Worm (Caenorhabditis elegans) whole organism, L1 larva: ENCODE results near the gene hsp-12.6.

Experiments used
- C04F5.9 ChIP-seq: sonication (generic microtip); optimal IDR thresholded peaks from 2 replicates; lab custom pipeline; 2016; ENCODE audit warnings: missing genetic modification characterization, missing compliant biosample characterization
- aha-1 ChIP-seq: fragments of 150-350 bp; optimal IDR thresholded peaks from 2 replicates; lab custom pipeline; 2014; ENCODE audit warnings: missing biosample characterization, missing genetic modification characterization
- egl-27 ChIP-seq, 2 experiments: fragments of 150-350 bp in 1 of 2; sonication (generic microtip); optimal IDR thresholded peaks; 3 replicates each; lab custom pipeline; 2017 to 2018; ENCODE audit warnings: missing biosample characterization in 2 of 2, missing genetic modification characterization in 2 of 2, missing genetic modification reagents in 2 of 2
- grh-1 ChIP-seq: fragments of 200-800 bp; sonication (Bioruptor generic); IDR thresholded peaks from 2 replicates; pipeline ENCODE4 v1.3.6; 2022; ENCODE audit warnings: missing genetic modification reagents, missing genetic modification characterization, missing compliant biosample characterization
- lin-39 ChIP-seq: fragments of 150-350 bp; optimal IDR thresholded peaks from 2 replicates; lab custom pipeline; 2014; ENCODE audit warnings: missing biosample characterization, missing genetic modification reagents, missing genetic modification characterization
- nhr-76 ChIP-seq: sonication (generic microtip); optimal IDR thresholded peaks from 2 replicates; lab custom pipeline; 2017; ENCODE audit warnings: missing biosample characterization, missing genetic modification characterization
- nhr-77 ChIP-seq: fragments of 150-350 bp; optimal IDR thresholded peaks from 2 replicates; lab custom pipeline; 2014; ENCODE audit warnings: missing biosample characterization, missing genetic modification characterization
- rnt-1 ChIP-seq: sonication (generic microtip); optimal IDR thresholded peaks from 2 replicates; lab custom pipeline; 2016; ENCODE audit warnings: mild to moderate bottlenecking, missing genetic modification characterization, moderate library complexity, missing compliant biosample characterization
- snpc-4 ChIP-seq: fragments of 150-350 bp; optimal IDR thresholded peaks from 2 replicates; lab custom pipeline; 2014; ENCODE audit warnings: missing biosample characterization, missing genetic modification characterization
- sup-37 ChIP-seq: fragments of 200-800 bp; sonication (Bioruptor generic); optimal IDR thresholded peaks from 2 replicates; lab custom pipeline; 2018; ENCODE audit warnings: mild to moderate bottlenecking, missing genetic modification characterization, missing compliant biosample characterization
- tbx-2 ChIP-seq: sonication (generic microtip); optimal IDR thresholded peaks from 2 replicates; lab custom pipeline; 2016; ENCODE audit warnings: missing genetic modification characterization, missing compliant biosample characterization
- tlp-1 ChIP-seq: fragments of 150-350 bp; optimal IDR thresholded peaks from 2 replicates; lab custom pipeline; 2014; ENCODE audit warnings: missing biosample characterization, missing genetic modification characterization

ce11 chrIV:9441391-9441790 lies 5.6 kb downstream of the hsp-12.6 start:
- TF ChIP-seq tbx-2 (tag; lab: Kevin White, UChicago) (no peak), nhr-77 (tag; lab: Kevin White, UChicago) (no peak), grh-1 (GFP tag; lab: Robert Waterston, UW) (no peak), tlp-1 (tag; lab: Kevin White, UChicago) (no peak), lin-39 (tag; lab: Kevin White, UChicago) (no peak), nhr-76 (tag; lab: Kevin White, UChicago) (no peak), rnt-1 (tag; lab: Kevin White, UChicago) (no peak), egl-27 (tag; optimal IDR thresholded peaks at IDR 0.05; lab: Kevin White, UChicago) (no peak), C04F5.9 (tag; lab: Kevin White, UChicago) (no peak), snpc-4 (tag; lab: Kevin White, UChicago) (no peak), sup-37 (GFP tag; lab: Kevin White, UChicago) (no peak), aha-1 (tag; lab: Kevin White, UChicago) (no peak)
